Worm (Caenorhabditis elegans) whole organism, L1 larva: ENCODE measurements around the gene T05A8.8.

Experiments
- irx-1 ChIP-seq: sonication (generic microtip); optimal IDR thresholded peaks from 2 replicates; lab custom pipeline; 2016; ENCODE audit warnings: missing genetic modification characterization, missing compliant biosample characterization
- skn-1 ChIP-seq: fragments of 150-350 bp; optimal IDR thresholded peaks from 2 replicates; lab custom pipeline; 2014; ENCODE audit warnings: missing biosample characterization, missing genetic modification characterization

DNA sequence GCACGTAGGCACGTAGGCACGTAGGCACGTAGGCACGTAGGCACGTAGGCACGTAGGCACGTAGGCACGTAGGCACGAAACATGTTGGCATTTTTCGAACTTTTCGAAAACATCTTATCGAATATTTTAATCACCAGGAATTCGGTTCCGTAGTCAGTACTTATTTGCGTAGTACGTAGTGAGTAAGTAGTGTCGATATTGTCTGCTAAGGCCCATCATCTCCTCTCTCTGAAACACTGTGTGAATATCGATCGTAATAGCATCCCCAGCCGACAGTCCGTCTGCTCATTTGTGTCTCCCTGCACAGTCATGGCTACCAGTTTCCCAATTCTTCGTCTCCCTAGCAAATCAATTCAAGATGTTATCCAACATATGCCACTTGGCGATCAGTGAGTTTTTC is 25.6 kb downstream of the T05A8.8 start, which contains the start of gene fbxb-106:
- TF ChIP-seq skn-1 (tag; lab: Kevin White, UChicago) (no peak), irx-1 (no peak)
